Worm (Caenorhabditis elegans) whole organism, L1 larva: ENCODE results near the gene swip-10.

Experiments
- alr-1 ChIP-seq: fragments of 200-800 bp; sonication (Bioruptor generic); optimal IDR thresholded peaks from 2 replicates; lab custom pipeline; 2018; ENCODE audit warnings: borderline replicate concordance, mild to moderate bottlenecking, missing genetic modification characterization, missing compliant biosample characterization
- aly-2 ChIP-seq: fragments of 150-350 bp; optimal IDR thresholded peaks from 2 replicates; lab custom pipeline; 2014; ENCODE audit warnings: missing biosample characterization, missing genetic modification characterization
- blmp-1 ChIP-seq: fragments of 150-350 bp; optimal IDR thresholded peaks from 2 replicates; lab custom pipeline; 2014; ENCODE audit warnings: missing biosample characterization, missing genetic modification characterization
- ceh-63 ChIP-seq: fragments of 200-800 bp; sonication (Bioruptor generic); optimal IDR thresholded peaks from 2 replicates; lab custom pipeline; 2018; ENCODE audit warnings: mild to moderate bottlenecking, missing genetic modification characterization, missing compliant biosample characterization
- ceh-8 ChIP-seq: fragments of 200-800 bp; sonication (Bioruptor generic); optimal IDR thresholded peaks from 2 replicates; lab custom pipeline; 2018; ENCODE audit warnings: mild to moderate bottlenecking, missing genetic modification characterization, moderate library complexity, missing compliant biosample characterization
- ceh-82 ChIP-seq, 3 experiments: fragments of 150-350 bp in 1 of 3; sonication (generic microtip) in 2 of 3; optimal IDR thresholded peaks; 2 replicates each; lab custom pipeline; 2014 to 2017; ENCODE audit warnings: missing biosample characterization in 3 of 3, missing genetic modification characterization in 3 of 3
- ces-1 ChIP-seq: fragments of 150-350 bp; optimal IDR thresholded peaks from 2 replicates; lab custom pipeline; 2014; ENCODE audit warnings: missing biosample characterization, missing genetic modification reagents, missing genetic modification characterization
- dpl-1 ChIP-seq, 3 experiments: fragments of 150-350 bp in 2 of 3; sonication (generic microtip) in 1 of 3; optimal IDR thresholded peaks; 2 replicates each; lab custom pipeline; 2014 to 2017; ENCODE audit warnings: missing biosample characterization in 3 of 3, missing genetic modification characterization in 3 of 3, missing genetic modification reagents in 3 of 3
- efl-1 ChIP-seq, 4 experiments: fragments of 150-350 bp; optimal IDR thresholded peaks in 3 of 4; peaks in 1 of 4; 1 replicate in 1 of 4; 2 replicates in 3 of 4; lab custom pipeline; 2014; ENCODE audit warnings: missing biosample characterization in 2 of 4, missing genetic modification characterization in 2 of 4, missing genetic modification reagents in 2 of 4
- egl-13 ChIP-seq: sonication (generic microtip); optimal IDR thresholded peaks from 2 replicates; lab custom pipeline; 2016; ENCODE audit warnings: missing genotype, missing genetic modification reagents, missing genetic modification characterization, missing compliant biosample characterization
- egl-27 ChIP-seq, 2 experiments: fragments of 150-350 bp in 1 of 2; sonication (generic microtip); optimal IDR thresholded peaks; 3 replicates each; lab custom pipeline; 2017 to 2018; ENCODE audit warnings: missing biosample characterization in 2 of 2, missing genetic modification characterization in 2 of 2, missing genetic modification reagents in 2 of 2
- elt-2 ChIP-seq: sonication (generic microtip); optimal IDR thresholded peaks from 2 replicates; lab custom pipeline; 2016; ENCODE audit warnings: missing genetic modification characterization, mild to moderate bottlenecking, inconsistent platforms, missing compliant biosample characterization, missing genetic modification reagents
- elt-3 ChIP-seq, 6 experiments: fragments of 150-350 bp in 1 of 6; sonication (generic microtip); optimal IDR thresholded peaks; 2 replicates each; lab custom pipeline; 2017 to 2018; ENCODE audit warnings: missing biosample characterization in 6 of 6, missing genetic modification characterization in 6 of 6, inconsistent platforms in 1 of 6
- ets-5 ChIP-seq: fragments of 200-800 bp; sonication (Bioruptor generic); IDR thresholded peaks from 2 replicates; pipeline ENCODE4 v1.3.6; 2022; ENCODE audit warnings: missing genetic modification characterization, missing compliant biosample characterization
- fkh-10 ChIP-seq: sonication (generic microtip); optimal IDR thresholded peaks from 2 replicates; lab custom pipeline; 2017; ENCODE audit warnings: missing biosample characterization, missing genetic modification reagents, missing genetic modification characterization
- fkh-8 ChIP-seq: sonication (generic microtip); optimal IDR thresholded peaks from 2 replicates; lab custom pipeline; 2016; ENCODE audit warnings: mild to moderate bottlenecking, missing genetic modification characterization, missing compliant biosample characterization
- hlh-17 ChIP-seq: fragments of 200-800 bp; sonication (Bioruptor generic); optimal IDR thresholded peaks from 2 replicates; lab custom pipeline; 2018; ENCODE audit warnings: missing genetic modification characterization, mild to moderate bottlenecking, missing compliant biosample characterization, moderate library complexity, borderline replicate concordance
- lin-15B ChIP-seq: fragments of 150-350 bp; sonication (generic microtip); optimal IDR thresholded peaks from 3 replicates; lab custom pipeline; 2014; ENCODE audit warnings: missing biosample characterization, missing genetic modification characterization
- lsy-2 ChIP-seq, 2 experiments: fragments of 150-350 bp; optimal IDR thresholded peaks; 2 replicates each; lab custom pipeline; 2014; ENCODE audit warnings: missing biosample characterization in 2 of 2, missing genetic modification characterization in 2 of 2
- mab-9 ChIP-seq: fragments of 200-800 bp; sonication (Bioruptor generic); IDR thresholded peaks from 2 replicates; pipeline ENCODE4 v1.3.6; 2022; ENCODE audit warnings: missing genetic modification reagents, missing genetic modification characterization, missing compliant biosample characterization
- nhr-28 ChIP-seq: fragments of 150-350 bp; optimal IDR thresholded peaks from 2 replicates; lab custom pipeline; 2014; ENCODE audit warnings: missing biosample characterization, missing genetic modification characterization
- nhr-76 ChIP-seq: sonication (generic microtip); optimal IDR thresholded peaks from 2 replicates; lab custom pipeline; 2017; ENCODE audit warnings: missing biosample characterization, missing genetic modification characterization
- nhr-85 ChIP-seq: sonication (generic microtip); peaks from one replicate; lab custom pipeline; 2016; ENCODE audit warnings: missing genetic modification characterization, inconsistent platforms, missing compliant biosample characterization
- pqm-1 ChIP-seq: sonication (generic microtip); optimal IDR thresholded peaks from 3 replicates; lab custom pipeline; 2017; ENCODE audit warnings: missing biosample characterization, missing genetic modification characterization
- rnt-1 ChIP-seq: sonication (generic microtip); optimal IDR thresholded peaks from 2 replicates; lab custom pipeline; 2016; ENCODE audit warnings: mild to moderate bottlenecking, missing genetic modification characterization, moderate library complexity, missing compliant biosample characterization
- tbx-2 ChIP-seq: sonication (generic microtip); optimal IDR thresholded peaks from 2 replicates; lab custom pipeline; 2016; ENCODE audit warnings: missing genetic modification characterization, missing compliant biosample characterization
- unc-62 ChIP-seq: fragments of 150-350 bp; optimal IDR thresholded peaks from 2 replicates; lab custom pipeline; 2014; ENCODE audit warnings: missing biosample characterization, missing genetic modification reagents, missing genetic modification characterization
- ztf-11 ChIP-seq, 2 experiments: sonication (generic microtip); optimal IDR thresholded peaks; 2 replicates each; lab custom pipeline; 2016 to 2017; ENCODE audit warnings: missing genetic modification characterization in 2 of 2, missing biosample characterization in 1 of 2, missing compliant biosample characterization in 1 of 2

swip-10 gene

ce11 chrX:2118162-2118561 lies at the start of gene swip-10:
Gene swip-10 (minus strand): TSS chrX:2118262.
- TF ChIP-seq alr-1 (tag; lab: Kevin White, UChicago) = no peak
- peak; percentile 60 for TF ChIP-seq blmp-1

ce11 chrX:2164751-2165150 lies 46.7 kb upstream of the swip-10 start, which contains the start of gene F48B9.3:
Gene F48B9.3 (plus strand): TSS chrX:2165051.
- TF ChIP-seq egl-13 (tag; lab: Kevin White, UChicago) (no peak), egl-27 (tag; optimal IDR thresholded peaks at IDR 0.05; lab: Kevin White, UChicago) (no peak), rnt-1 (tag; lab: Kevin White, UChicago) (no peak), pqm-1 (tag; lab: Kevin White, UChicago) (no peak)

- TF ChIP-seq efl-1 (optimal IDR thresholded peaks at IDR 0.05; lab: Kevin White, UChicago) = no peak
- TF ChIP-seq efl-1 (GFP tag; optimal IDR thresholded peaks at IDR 0.05 in 1 of 2; lab: Kevin White, UChicago) = no peak
- TF ChIP-seq alr-1 (tag; lab: Kevin White, UChicago) = no peak
- TF ChIP-seq ets-5 (GFP tag; lab: Robert Waterston, UW) = no peak
- TF ChIP-seq, all 84 proteins: peak for 0
Observed at ce11 chrX:2163084-2163483, 45.0 kb upstream of the swip-10 start, which contains the start of gene pdf-2. Gene pdf-2 (plus strand): TSS chrX:2163384.

ce11 chrX:2157855-2158254 lies 39.8 kb upstream of the swip-10 start:
- TF ChIP-seq ceh-82 (tag; optimal IDR thresholded peaks at IDR 0.05; lab: Kevin White, UChicago) (no peak), fkh-10 (no peak), elt-3 (tag; optimal IDR thresholded peaks at IDR 0.05; lab: Kevin White, UChicago) (peak in 1 of 6 experiments; percentile 50), elt-2 (tag; lab: Kevin White, UChicago) (peak; percentile 78), ces-1 (GFP tag; lab: Kevin White, UChicago) (no peak), tbx-2 (no peak), unc-62 (GFP tag; lab: Kevin White, UChicago) (no peak), ceh-8 (no peak), nhr-85 (tag; lab: Kevin White, UChicago) (peak; percentile 36), egl-27 (tag; optimal IDR thresholded peaks at IDR 0.05; lab: Kevin White, UChicago) (no peak), ztf-11 (tag; optimal IDR thresholded peaks at IDR 0.05; lab: Kevin White, UChicago) (no peak), lsy-2 (tag; optimal IDR thresholded peaks at IDR 0.05; lab: Kevin White, UChicago) (no peak)
- TF ChIP-seq, all 84 proteins: peak for 3

ce11 chrX:2153780-2154179 lies 35.7 kb upstream of the swip-10 start:
- TF ChIP-seq blmp-1 (peak; percentile 70), lin-15B (tag; lab: Kevin White, UChicago) (no peak)

ce11 chrX:2152062-2152461 lies 34.0 kb upstream of the swip-10 start:
- no peak for TF ChIP-seq ceh-63 (GFP tag; lab: Kevin White, UChicago)
- peak in 1 of 6 experiments; percentile 32 for TF ChIP-seq elt-3 (tag; optimal IDR thresholded peaks at IDR 0.05; lab: Kevin White, UChicago)
- peak; percentile 71 for TF ChIP-seq nhr-85 (tag; lab: Kevin White, UChicago)
- peak; percentile 87 for TF ChIP-seq blmp-1
- TF ChIP-seq, all 84 proteins: peak for 3

ce11 chrX:2150006-2150405 lies 31.9 kb upstream of the swip-10 start, which contains the start of gene npax-2:
Gene npax-2 (minus strand): TSS chrX:2150106.
- TF ChIP-seq efl-1 (optimal IDR thresholded peaks at IDR 0.05; lab: Kevin White, UChicago) (no peak), efl-1 (GFP tag; optimal IDR thresholded peaks at IDR 0.05 in 1 of 2; lab: Kevin White, UChicago) (no peak), tbx-2 (no peak), fkh-10 (no peak), aly-2 (no peak), nhr-76 (tag; lab: Kevin White, UChicago) (no peak), dpl-1 (GFP tag; optimal IDR thresholded peaks at IDR 0.05; lab: Kevin White, UChicago) (no peak), hlh-17 (GFP tag; lab: Kevin White, UChicago) (no peak), mab-9 (GFP tag; lab: Robert Waterston, UW) (no peak), nhr-85 (tag; lab: Kevin White, UChicago) (no peak), fkh-8 (no peak), ztf-11 (tag; optimal IDR thresholded peaks at IDR 0.05; lab: Kevin White, UChicago) (no peak), nhr-28 (tag; lab: Kevin White, UChicago) (no peak)
- TF ChIP-seq, all 84 proteins: peak for 0
